Fruit fly (Drosophila melanogaster): ENCODE measurements around the gene Agpat4.

dm6 chr3L:16393700-16394099 is 12.3 kb upstream of the Agpat4 start:
- TF ChIP-seq Clk (GFP tag; optimal IDR thresholded peaks at IDR 0.05) = no peak
- no peak for TF ChIP-seq CG7045 (GFP tag; optimal IDR thresholded peaks at IDR 0.05)
- no peak for TF ChIP-seq Mnt (GFP tag; optimal IDR thresholded peaks at IDR 0.05)

Measured in whole organism, adult.